Worm (Caenorhabditis elegans) whole organism, L4/young adult: ENCODE results near the gene nspf-2.

Source experiments
- W03F9.2 ChIP-seq: fragments of 150-350 bp; optimal IDR thresholded peaks from 2 replicates; lab custom pipeline; 2014; ENCODE audit warnings: missing biosample characterization, missing genetic modification characterization
- dao-5 ChIP-seq: sonication (generic microtip); optimal IDR thresholded peaks from 2 replicates; lab custom pipeline; 2016; ENCODE audit warnings: missing genotype, missing genetic modification characterization, moderate library complexity, missing compliant biosample characterization
- him-1 ChIP-seq: sonication (generic microtip); optimal IDR thresholded peaks from 2 replicates; lab custom pipeline; 2016; ENCODE audit warnings: missing genotype, missing genetic modification reagents, missing genetic modification characterization, missing compliant biosample characterization

DNA sequence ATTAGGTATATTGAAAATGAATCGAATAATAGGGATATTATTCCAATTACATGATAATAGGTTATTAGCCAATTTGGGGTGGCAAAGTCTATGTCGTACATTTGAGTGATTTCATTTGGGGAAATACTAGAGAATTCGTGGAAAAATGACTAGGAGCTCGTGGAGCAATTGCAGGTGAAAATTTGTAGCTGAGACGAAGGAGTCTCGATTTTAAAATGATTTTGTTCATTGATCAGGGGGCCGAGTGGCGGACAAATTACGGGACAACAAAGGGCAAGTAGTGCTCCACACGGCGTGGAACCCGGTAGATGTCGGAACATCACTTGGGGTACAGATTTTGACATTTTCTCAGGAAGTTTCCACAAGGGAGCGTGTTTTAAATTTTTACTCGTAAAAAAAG lies 9.7 kb downstream of the nspf-2 start, which contains the start of gene sri-62:
- TF ChIP-seq W03F9.2 (tag; lab: Kevin White, UChicago) = no peak
- no peak for TF ChIP-seq him-1
- TF ChIP-seq dao-5 = no peak
